Worm (Caenorhabditis elegans): ENCODE data around the gene ddo-1.

The ddo-1 gene

ce11 chrV:17798789-17799188 is 21.8 kb upstream of the ddo-1 start, which contains the start of gene srx-18:
TSS of gene srx-18 (minus strand) at chrV:17798889.
- TF ChIP-seq lin-39 (tag; optimal IDR thresholded peaks at IDR 0.05), result no peak
- no peak for TF ChIP-seq unc-39 (tag; optimal IDR thresholded peaks at IDR 0.05)
- no peak for TF ChIP-seq sea-2 (GFP tag; optimal IDR thresholded peaks at IDR 0.05)
- TF ChIP-seq elt-3 (tag; optimal IDR thresholded peaks at IDR 0.05), result no peak
- TF ChIP-seq pha-4 (tag; optimal IDR thresholded peaks at IDR 0.05), result no peak
- TF ChIP-seq ztf-11 (tag; optimal IDR thresholded peaks at IDR 0.05), result no peak
- TF ChIP-seq aly-2 (tag; optimal IDR thresholded peaks at IDR 0.05), result no peak
- no peak for TF ChIP-seq nhr-28 (tag; optimal IDR thresholded peaks at IDR 0.05)
- no peak for TF ChIP-seq nhr-76 (tag; optimal IDR thresholded peaks at IDR 0.05)
- TF ChIP-seq lsy-12 (tag; optimal IDR thresholded peaks at IDR 0.05), result no peak
- no peak for TF ChIP-seq mdl-1 (tag; optimal IDR thresholded peaks at IDR 0.05)
- TF ChIP-seq nhr-77 (tag; optimal IDR thresholded peaks at IDR 0.05), result no peak
- no peak for TF ChIP-seq nhr-23 (tag; optimal IDR thresholded peaks at IDR 0.05)
- no peak for TF ChIP-seq elt-1 (tag; optimal IDR thresholded peaks at IDR 0.05)
- TF ChIP-seq nhr-67 (tag; optimal IDR thresholded peaks at IDR 0.05), result no peak
- no peak for TF ChIP-seq nhr-43 (tag; optimal IDR thresholded peaks at IDR 0.05; ENCODE audit: poor library complexity, severe bottlenecking)
- no peak for TF ChIP-seq eor-1 (tag; optimal IDR thresholded peaks at IDR 0.05)
- no peak for TF ChIP-seq ceh-82 (tag; optimal IDR thresholded peaks at IDR 0.05)
- TF ChIP-seq nhr-25 (tag; optimal IDR thresholded peaks at IDR 0.05), result no peak

- TF ChIP-seq skn-1 (tag; optimal IDR thresholded peaks at IDR 0.05), result no peak
- TF ChIP-seq daf-12 (tag; optimal IDR thresholded peaks at IDR 0.05), result no peak
- TF ChIP-seq R02D3.7 (tag; optimal IDR thresholded peaks at IDR 0.05), result no peak
- TF ChIP-seq hmg-11 (tag; optimal IDR thresholded peaks at IDR 0.05), result no peak
- TF ChIP-seq unc-39 (tag; optimal IDR thresholded peaks at IDR 0.05), result no peak
- no peak for TF ChIP-seq unc-62 (GFP tag; optimal IDR thresholded peaks at IDR 0.05)
- no peak for TF ChIP-seq nhr-23 (tag; optimal IDR thresholded peaks at IDR 0.05)
- no peak for TF ChIP-seq jun-1 (tag; optimal IDR thresholded peaks at IDR 0.05)
Measured at ce11 chrV:17795655-17796054, 18.6 kb upstream of the ddo-1 start, which contains the start of gene srh-288. TSS of gene srh-288 (minus strand) at chrV:17795755.

- TF ChIP-seq fkh-2 (tag; optimal IDR thresholded peaks at IDR 0.05), result no peak
- no peak for TF ChIP-seq nhr-12 (tag; optimal IDR thresholded peaks at IDR 0.05)
- no peak for TF ChIP-seq zag-1 (tag; optimal IDR thresholded peaks at IDR 0.05)
- TF ChIP-seq sea-2 (GFP tag; optimal IDR thresholded peaks at IDR 0.05), result no peak
- no peak for TF ChIP-seq elt-1 (tag; optimal IDR thresholded peaks at IDR 0.05)
Measured at ce11 chrV:17793986-17794385, 17.0 kb upstream of the ddo-1 start, which contains the start of gene srh-289. TSS of gene srh-289 (minus strand) at chrV:17794086.

- no peak for TF ChIP-seq ztf-11 (tag; optimal IDR thresholded peaks at IDR 0.05)
- TF ChIP-seq nhr-28 (tag; optimal IDR thresholded peaks at IDR 0.05), result no peak
- TF ChIP-seq fkh-10 (GFP tag; optimal IDR thresholded peaks at IDR 0.05), result no peak
- no peak for TF ChIP-seq lin-15B (tag; optimal IDR thresholded peaks at IDR 0.05)
- TF ChIP-seq nhr-25 (tag; optimal IDR thresholded peaks at IDR 0.05), result no peak
- no peak for TF ChIP-seq fkh-2 (tag; optimal IDR thresholded peaks at IDR 0.05)
- no peak for TF ChIP-seq snpc-4 (tag; optimal IDR thresholded peaks at IDR 0.05)
- no peak for TF ChIP-seq egl-5 (tag; optimal IDR thresholded peaks at IDR 0.05)
- no peak for TF ChIP-seq zag-1 (tag; optimal IDR thresholded peaks at IDR 0.05)
- no peak for TF ChIP-seq elt-2 (tag; optimal IDR thresholded peaks at IDR 0.05)
- TF ChIP-seq skn-1 (tag; optimal IDR thresholded peaks at IDR 0.05), result no peak
- no peak for TF ChIP-seq unc-62 (GFP tag; optimal IDR thresholded peaks at IDR 0.05)
- TF ChIP-seq lin-39 (tag; optimal IDR thresholded peaks at IDR 0.05), result no peak
- TF ChIP-seq hmg-11 (tag; optimal IDR thresholded peaks at IDR 0.05), result no peak
Measured at ce11 chrV:17790191-17790590, 13.2 kb upstream of the ddo-1 start, which contains the start of gene srh-290. TSS of gene srh-290 (plus strand) at chrV:17790491.

- TF ChIP-seq pha-4 (tag; optimal IDR thresholded peaks at IDR 0.05), result no peak
- no peak for TF ChIP-seq nhr-28 (tag; optimal IDR thresholded peaks at IDR 0.05)
- no peak for TF ChIP-seq pqm-1 (tag; optimal IDR thresholded peaks at IDR 0.05)
- TF ChIP-seq ceh-28 (tag; optimal IDR thresholded peaks at IDR 0.05), result no peak
- TF ChIP-seq nhr-237 (tag; optimal IDR thresholded peaks at IDR 0.05), result no peak
- no peak for TF ChIP-seq mdl-1 (tag; optimal IDR thresholded peaks at IDR 0.05)
- TF ChIP-seq egl-27 (tag; optimal IDR thresholded peaks at IDR 0.05), result no peak
- no peak for TF ChIP-seq nfya-1 (tag; optimal IDR thresholded peaks at IDR 0.05; ENCODE audit: insufficient read depth)
- no peak for TF ChIP-seq ZK546.5 (tag; optimal IDR thresholded peaks at IDR 0.05)
- TF ChIP-seq unc-62 (GFP tag; optimal IDR thresholded peaks at IDR 0.05), result no peak
- no peak for TF ChIP-seq egl-5 (tag; optimal IDR thresholded peaks at IDR 0.05)
- no peak for TF ChIP-seq elt-1 (tag; optimal IDR thresholded peaks at IDR 0.05)
- TF ChIP-seq ama-1 (optimal IDR thresholded peaks at IDR 0.05), result no peak
- no peak for TF ChIP-seq snpc-4 (tag; optimal IDR thresholded peaks at IDR 0.05)
- no peak for TF ChIP-seq elt-2 (tag; optimal IDR thresholded peaks at IDR 0.05)
Measured at ce11 chrV:17784363-17784762, 7.3 kb upstream of the ddo-1 start.

Measured in whole organism, L3 larva.